Fruit fly (Drosophila melanogaster): ENCODE results near the gene cl.

dm6 chr2L:5489084-5489617 is 30.8 kb upstream of the cl start:
- TF ChIP-seq psq (optimal IDR thresholded peaks at IDR 0.05) (no peak), usp (GFP tag; optimal IDR thresholded peaks at IDR 0.05) (no peak), CG8478 (optimal IDR thresholded peaks at IDR 0.05) (no peak), EcR (GFP tag; optimal IDR thresholded peaks at IDR 0.05) (no peak), Dll (optimal IDR thresholded peaks at IDR 0.05) (no peak), pan (optimal IDR thresholded peaks at IDR 0.05) (no peak)

All from whole organism.